Worm (Caenorhabditis elegans) whole organism, L3 larva: ENCODE results near the gene btb-10.

Experiments
- daf-12 ChIP-seq: fragments of 150-350 bp; optimal IDR thresholded peaks from 2 replicates; lab custom pipeline; 2014; ENCODE audit warnings: missing biosample characterization, missing genetic modification reagents, missing genetic modification characterization
- tbx-2 ChIP-seq: sonication (generic microtip); optimal IDR thresholded peaks from 2 replicates; lab custom pipeline; 2016; ENCODE audit warnings: mild to moderate bottlenecking, missing genetic modification characterization, missing compliant biosample characterization

- TF ChIP-seq daf-12 (no peak), tbx-2 (tag; lab: Kevin White, UChicago) (no peak)
Measured at ce11 chrII:1042227-1042626, 18.4 kb downstream of the btb-10 start, which contains the start of gene fbxb-41.
